Worm (Caenorhabditis elegans): ENCODE results near the gene H08M01.1.

ce11 chrIV:13880370-13880769 is 44.2 kb upstream of the H08M01.1 start:
- TF ChIP-seq ztf-11 (tag; optimal IDR thresholded peaks at IDR 0.05) (no peak), zip-8 (tag; optimal IDR thresholded peaks at IDR 0.05) (no peak), snpc-4 (tag; optimal IDR thresholded peaks at IDR 0.05) (no peak), pha-4 (tag; optimal IDR thresholded peaks at IDR 0.05) (no peak), unc-62 (GFP tag; optimal IDR thresholded peaks at IDR 0.05) (no peak)

All from whole organism, mixed stage, embryonic.